Comparison of ENCODE assay signal across 1 fruit fly cellular context in the genomic region with DNA sequence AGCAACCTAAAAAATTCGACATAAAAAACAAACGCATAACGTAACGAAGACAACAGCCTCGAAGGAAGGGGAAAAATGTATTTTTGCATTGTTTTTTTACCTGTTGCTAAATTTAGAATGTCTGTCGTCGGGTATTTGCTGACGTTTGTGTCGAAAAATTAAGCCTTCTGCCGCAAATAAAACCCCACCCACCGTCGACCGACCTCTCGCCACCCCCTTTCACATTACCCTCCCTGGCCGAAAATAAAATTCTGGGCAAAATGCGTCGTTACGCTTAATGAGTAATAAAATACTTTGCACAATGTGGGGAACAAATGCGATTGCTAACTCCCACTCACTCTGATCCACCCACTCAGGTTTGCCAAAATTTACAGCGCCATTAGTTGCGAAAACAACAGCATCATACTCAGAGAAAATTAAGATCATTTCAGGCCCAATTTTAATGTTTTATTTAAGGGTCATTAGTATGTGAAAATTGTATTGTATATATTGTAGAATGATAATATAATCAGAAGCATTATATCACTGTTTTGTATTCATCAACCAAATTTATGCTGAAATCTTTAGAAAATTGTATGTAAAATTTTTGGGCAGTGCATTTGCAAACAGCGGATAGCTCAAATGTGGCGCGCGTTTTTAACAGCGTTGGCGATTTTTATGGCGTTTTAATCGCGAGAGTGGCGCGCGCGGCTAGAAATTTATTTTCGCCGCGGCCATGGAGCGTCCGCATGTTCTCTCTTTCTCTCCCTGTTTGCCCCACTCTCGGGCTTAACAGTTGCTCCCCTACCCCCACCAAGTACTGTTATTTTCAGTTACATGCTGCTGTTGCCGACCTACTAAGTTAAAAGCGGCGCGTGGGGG.
TF ChIP-seq lines count a peak whose summit lies in the region.

No protein-coding gene starts in this region.

TF ChIP-seq in whole organism, embryonic, 481 proteins besides CTCF, POLR2A, EP300 and RAD21 (continued from another document and continues in another):
- TF ChIP-seq PHDP (tag; optimal IDR thresholded peaks at IDR 0.05; lab: Kevin White, UChicago): peak; percentile 66
- peak; percentile 32 for TF ChIP-seq CG15514 (GFP tag; optimal IDR thresholded peaks at IDR 0.05; lab: Kevin White, UChicago)
- peak; percentile 45 for TF ChIP-seq CG14014 (GFP tag; IDR thresholded peaks at IDR 0.05; lab: Robert Waterston, UW)
- TF ChIP-seq CG8924 (tag; optimal IDR thresholded peaks at IDR 0.05; lab: Kevin White, UChicago): no peak
- TF ChIP-seq gsb-n (tag; optimal IDR thresholded peaks at IDR 0.05; lab: Kevin White, UChicago): no peak
- no peak for TF ChIP-seq Nf-YB (GFP tag; optimal IDR thresholded peaks at IDR 0.05; lab: Kevin White, UChicago)
- no peak for TF ChIP-seq CG6791 (GFP tag; IDR thresholded peaks at IDR 0.05; lab: Robert Waterston, UW; ENCODE audit: partially characterized antibody)
- peak; percentile 41 for TF ChIP-seq caup (GFP tag; optimal IDR thresholded peaks at IDR 0.05; lab: Kevin White, UChicago; ENCODE audit: severe bottlenecking)
- no peak for TF ChIP-seq ap (GFP tag; IDR thresholded peaks at IDR 0.05; lab: Robert Waterston, UW)
- TF ChIP-seq lmd (GFP tag; IDR thresholded peaks at IDR 0.05; lab: Robert Waterston, UW): peak; percentile 20; the same call in 1 of the 2 replicates
- TF ChIP-seq Mad (GFP tag; optimal IDR thresholded peaks at IDR 0.05; lab: Kevin White, UChicago): no peak
- TF ChIP-seq hkb (optimal IDR thresholded peaks at IDR 0.05; lab: Kevin White, UChicago): no peak
- TF ChIP-seq hkb (GFP tag; IDR thresholded peaks at IDR 0.05; lab: Robert Waterston, UW): peak; percentile 52
- peak; percentile 13 for TF ChIP-seq phol (tag; optimal IDR thresholded peaks at IDR 0.05; lab: Kevin White, UChicago)
- TF ChIP-seq sisA (GFP tag; IDR thresholded peaks at IDR 0.05; lab: Robert Waterston, UW): no peak
- peak; percentile 25 for TF ChIP-seq NfI (GFP tag; optimal IDR thresholded peaks at IDR 0.05; lab: Kevin White, UChicago)
- peak; percentile 72 for TF ChIP-seq CG9932 (GFP tag; IDR thresholded peaks at IDR 0.05; lab: Robert Waterston, UW)
- TF ChIP-seq CG14965 (GFP tag; optimal IDR thresholded peaks at IDR 0.05; lab: Kevin White, UChicago; ENCODE audit: borderline replicate concordance): no peak
- peak in 1 of 2 experiments; percentile 65 for TF ChIP-seq Hr51 (GFP tag; optimal IDR thresholded peaks at IDR 0.05; lab: Kevin White, UChicago)
- no peak for TF ChIP-seq Camta (GFP tag; optimal IDR thresholded peaks at IDR 0.05; lab: Kevin White, UChicago)
- no peak for TF ChIP-seq eyg (GFP tag; optimal IDR thresholded peaks at IDR 0.05; lab: Kevin White, UChicago)
- TF ChIP-seq bsh (GFP tag; optimal IDR thresholded peaks at IDR 0.05; lab: Kevin White, UChicago): peak in 1 of 2 experiments; percentile 9
- peak; percentile 38 for TF ChIP-seq CoRest (tag; optimal IDR thresholded peaks at IDR 0.05; lab: Kevin White, UChicago)
- TF ChIP-seq CG13123 (GFP tag; optimal IDR thresholded peaks at IDR 0.05; lab: Kevin White, UChicago): no peak
- peak; percentile 63 for TF ChIP-seq ftz-f1 (GFP tag; optimal IDR thresholded peaks at IDR 0.05; lab: Kevin White, UChicago)
- no peak for TF ChIP-seq CG1602 (GFP tag; optimal IDR thresholded peaks at IDR 0.05; lab: Kevin White, UChicago)
- peak; percentile 37; the same call in 1 of the 2 replicates for TF ChIP-seq Poxn (GFP tag; IDR thresholded peaks at IDR 0.05; lab: Robert Waterston, UW)
- no peak for TF ChIP-seq az2 (GFP tag; optimal IDR thresholded peaks at IDR 0.05; lab: Kevin White, UChicago)
- TF ChIP-seq C15 (GFP tag; IDR thresholded peaks at IDR 0.05; lab: Robert Waterston, UW): no peak
- TF ChIP-seq CG2120 (GFP tag; optimal IDR thresholded peaks at IDR 0.05; lab: Kevin White, UChicago): peak; percentile 86
- no peak for TF ChIP-seq sna (GFP tag; IDR thresholded peaks at IDR 0.05; lab: Robert Waterston, UW; ENCODE audit: partially characterized antibody)
- peak; percentile 23; the same call in 1 of the 2 replicates for TF ChIP-seq HLH3B (GFP tag; IDR thresholded peaks at IDR 0.05; lab: Robert Waterston, UW)
- TF ChIP-seq CG4424 (GFP tag; optimal IDR thresholded peaks at IDR 0.05; lab: Kevin White, UChicago): no peak
- no peak for TF ChIP-seq Stat92E (GFP tag; optimal IDR thresholded peaks at IDR 0.05; lab: Kevin White, UChicago)
- peak; percentile 19 for TF ChIP-seq Xbp1 (GFP tag; optimal IDR thresholded peaks at IDR 0.05; lab: Kevin White, UChicago)
- TF ChIP-seq Oaz (GFP tag; IDR thresholded peaks at IDR 0.05; lab: Robert Waterston, UW): peak; percentile 5; the same call in 1 of the 2 replicates
- no peak for TF ChIP-seq Side (GFP tag; optimal IDR thresholded peaks at IDR 0.05; lab: Kevin White, UChicago)
- peak; percentile 31; the same call in 1 of the 3 replicates for TF ChIP-seq tgo (GFP tag; IDR thresholded peaks at IDR 0.05; lab: Robert Waterston, UW)
- no peak for TF ChIP-seq D19A (tag; optimal IDR thresholded peaks at IDR 0.05; lab: Kevin White, UChicago)
- no peak for TF ChIP-seq CG14860 (GFP tag; IDR thresholded peaks at IDR 0.05; lab: Robert Waterston, UW; ENCODE audit: partially characterized antibody)
- no peak for TF ChIP-seq croc (GFP tag; conservative IDR thresholded peaks at IDR 0.05; lab: Robert Waterston, UW)
- TF ChIP-seq Taf1 (GFP tag; IDR thresholded peaks at IDR 0.05; lab: Robert Waterston, UW): 0 out of 2 replicates have a peak, but pooled peaks have one; percentile 8
- TF ChIP-seq gem (tag; optimal IDR thresholded peaks at IDR 0.05; lab: Kevin White, UChicago): peak; percentile 69
- no peak for TF ChIP-seq CG7372 (GFP tag; IDR thresholded peaks at IDR 0.05; lab: Robert Waterston, UW)
- TF ChIP-seq CG12236 (GFP tag; optimal IDR thresholded peaks at IDR 0.05; lab: Kevin White, UChicago): no peak
- no peak for TF ChIP-seq Mes4 (GFP tag; optimal IDR thresholded peaks at IDR 0.05; lab: Kevin White, UChicago)
- TF ChIP-seq HLHmδ (GFP tag; optimal IDR thresholded peaks at IDR 0.05; lab: Kevin White, UChicago): no peak
- TF ChIP-seq Opbp (GFP tag; IDR thresholded peaks at IDR 0.05; lab: Robert Waterston, UW; ENCODE audit: partially characterized antibody): no peak
- TF ChIP-seq CG4404 (GFP tag; IDR thresholded peaks at IDR 0.05; lab: Robert Waterston, UW): no peak
- peak; percentile 31; the same call in 1 of the 2 replicates for TF ChIP-seq CG9215 (GFP tag; IDR thresholded peaks at IDR 0.05; lab: Robert Waterston, UW)
- no peak for TF ChIP-seq Usf (GFP tag; optimal IDR thresholded peaks at IDR 0.05; lab: Kevin White, UChicago)
- no peak for TF ChIP-seq Doc2 (GFP tag; IDR thresholded peaks at IDR 0.05; lab: Robert Waterston, UW)
- no peak for TF ChIP-seq jigr1 (GFP tag; IDR thresholded peaks at IDR 0.05; lab: Robert Waterston, UW)
- no peak for TF ChIP-seq p53 (GFP tag; optimal IDR thresholded peaks at IDR 0.05; lab: Kevin White, UChicago)
- TF ChIP-seq Deaf1 (tag; optimal IDR thresholded peaks at IDR 0.05; lab: Kevin White, UChicago): peak; percentile 26
- no peak for TF ChIP-seq CG1529 (GFP tag; optimal IDR thresholded peaks at IDR 0.05; lab: Kevin White, UChicago)
- no peak for TF ChIP-seq abd-A (tag; optimal IDR thresholded peaks at IDR 0.05; lab: Kevin White, UChicago)
- TF ChIP-seq CG13894 (tag; optimal IDR thresholded peaks at IDR 0.05; lab: Kevin White, UChicago): peak; percentile 15
- TF ChIP-seq pho (GFP tag; optimal IDR thresholded peaks at IDR 0.05; lab: Kevin White, UChicago): peak; percentile 65
- no peak for TF ChIP-seq Fer2 (tag; optimal IDR thresholded peaks at IDR 0.05; lab: Kevin White, UChicago)
- TF ChIP-seq Lhr (GFP tag; optimal IDR thresholded peaks at IDR 0.05; lab: Kevin White, UChicago): no peak
- peak; percentile 47 for TF ChIP-seq Dip3 (GFP tag; optimal IDR thresholded peaks at IDR 0.05; lab: Kevin White, UChicago)
- TF ChIP-seq Hsf (GFP tag; optimal IDR thresholded peaks at IDR 0.05; lab: Kevin White, UChicago): peak; percentile 37
- no peak for TF ChIP-seq slou (GFP tag; optimal IDR thresholded peaks at IDR 0.05; lab: Kevin White, UChicago)
- peak; percentile 59 for TF ChIP-seq CG3847 (GFP tag; IDR thresholded peaks at IDR 0.05; lab: Robert Waterston, UW)
- no peak for TF ChIP-seq oc (tag; optimal IDR thresholded peaks at IDR 0.05; lab: Kevin White, UChicago)
- no peak for TF ChIP-seq CG6854 (GFP tag; optimal IDR thresholded peaks at IDR 0.05; lab: Kevin White, UChicago)
- no peak for TF ChIP-seq Mrtf (GFP tag; IDR thresholded peaks at IDR 0.05; lab: Robert Waterston, UW)
- TF ChIP-seq CG13424 (tag; optimal IDR thresholded peaks at IDR 0.05; lab: Kevin White, UChicago): peak; percentile 41
- no peak for TF ChIP-seq run (tag; optimal IDR thresholded peaks at IDR 0.05; lab: Kevin White, UChicago)
- TF ChIP-seq odd (GFP tag; optimal IDR thresholded peaks at IDR 0.05; lab: Kevin White, UChicago): no peak
- no peak for TF ChIP-seq Sry-δ (GFP tag; optimal IDR thresholded peaks at IDR 0.05; lab: Kevin White, UChicago)
- TF ChIP-seq CG3163 (GFP tag; optimal IDR thresholded peaks at IDR 0.05; lab: Kevin White, UChicago): no peak
- peak; percentile 35 for TF ChIP-seq CG12155 (GFP tag; optimal IDR thresholded peaks at IDR 0.05; lab: Kevin White, UChicago)
- no peak for TF ChIP-seq ato (GFP tag; IDR thresholded peaks at IDR 0.05; lab: Robert Waterston, UW; ENCODE audit: partially characterized antibody)
- no peak for TF ChIP-seq CG18764 (GFP tag; optimal IDR thresholded peaks at IDR 0.05; lab: Kevin White, UChicago)
- peak; percentile 28 for TF ChIP-seq CrebB (tag; optimal IDR thresholded peaks at IDR 0.05; lab: Kevin White, UChicago)
- no peak for TF ChIP-seq Tbp (GFP tag; optimal IDR thresholded peaks at IDR 0.05; lab: Kevin White, UChicago)
- TF ChIP-seq CG17385 (GFP tag; optimal IDR thresholded peaks at IDR 0.05; lab: Kevin White, UChicago): peak; percentile 19
- TF ChIP-seq lbe (GFP tag; optimal IDR thresholded peaks at IDR 0.05; lab: Kevin White, UChicago): peak; percentile 80
- peak; percentile 58 for TF ChIP-seq CG13775 (GFP tag; optimal IDR thresholded peaks at IDR 0.05; lab: Kevin White, UChicago)
- no peak for TF ChIP-seq CG10321 (GFP tag; IDR thresholded peaks at IDR 0.05; lab: Robert Waterston, UW)
- TF ChIP-seq CG10366 (GFP tag; IDR thresholded peaks at IDR 0.05; lab: Robert Waterston, UW): peak; percentile 26
- no peak for TF ChIP-seq onecut (GFP tag; IDR thresholded peaks at IDR 0.05; lab: Robert Waterston, UW)
- no peak; the same call in 1 of the 2 replicates for TF ChIP-seq Ptx1 (GFP tag; IDR thresholded peaks at IDR 0.05; lab: Robert Waterston, UW)
- TF ChIP-seq kay (GFP tag; optimal IDR thresholded peaks at IDR 0.05; lab: Kevin White, UChicago): no peak
- no peak for TF ChIP-seq cg (GFP tag; optimal IDR thresholded peaks at IDR 0.05; lab: Kevin White, UChicago)
- no peak for TF ChIP-seq BEAF-32 (GFP tag; optimal IDR thresholded peaks at IDR 0.05; lab: Kevin White, UChicago)
- TF ChIP-seq CG12942 (GFP tag; optimal IDR thresholded peaks at IDR 0.05; lab: Kevin White, UChicago): no peak
- no peak for TF ChIP-seq gsb (GFP tag; IDR thresholded peaks at IDR 0.05; lab: Robert Waterston, UW)
- TF ChIP-seq CG10543 (GFP tag; optimal IDR thresholded peaks at IDR 0.05; lab: Kevin White, UChicago): peak; percentile 59
- no peak for TF ChIP-seq Dll (GFP tag; IDR thresholded peaks at IDR 0.05; lab: Robert Waterston, UW; ENCODE audit: partially characterized antibody)
- no peak for TF ChIP-seq CG6654 (GFP tag; optimal IDR thresholded peaks at IDR 0.05; lab: Kevin White, UChicago)
- TF ChIP-seq CG7963 (GFP tag; IDR thresholded peaks at IDR 0.05; lab: Robert Waterston, UW; ENCODE audit: partially characterized antibody): no peak
- TF ChIP-seq Abd-B (GFP tag; optimal IDR thresholded peaks at IDR 0.05; lab: Kevin White, UChicago): peak; percentile 31
- peak; percentile 30 for TF ChIP-seq HLH54F (GFP tag; optimal IDR thresholded peaks at IDR 0.05; lab: Kevin White, UChicago)
- no peak for TF ChIP-seq CG10431 (GFP tag; optimal IDR thresholded peaks at IDR 0.05; lab: Kevin White, UChicago)
- TF ChIP-seq lov (optimal IDR thresholded peaks at IDR 0.05; lab: Kevin White, UChicago): no peak
- no peak for TF ChIP-seq lov (GFP tag; IDR thresholded peaks at IDR 0.05; lab: Robert Waterston, UW)
- peak; percentile 13 for TF ChIP-seq CG17568 (GFP tag; optimal IDR thresholded peaks at IDR 0.05; lab: Kevin White, UChicago)
- no peak for TF ChIP-seq toy (GFP tag; IDR thresholded peaks at IDR 0.05; lab: Robert Waterston, UW)
- no peak for TF ChIP-seq z (GFP tag; IDR thresholded peaks at IDR 0.05; lab: Robert Waterston, UW)
- no peak for TF ChIP-seq trh (GFP tag; optimal IDR thresholded peaks at IDR 0.05; lab: Kevin White, UChicago)
- no peak for TF ChIP-seq CG6689 (GFP tag; IDR thresholded peaks at IDR 0.05; lab: Robert Waterston, UW)
- TF ChIP-seq CG7786 (GFP tag; optimal IDR thresholded peaks at IDR 0.05; lab: Kevin White, UChicago): peak; percentile 39
- TF ChIP-seq CG17912 (GFP tag; optimal IDR thresholded peaks at IDR 0.05; lab: Kevin White, UChicago): no peak
- TF ChIP-seq CG4854 (GFP tag; optimal IDR thresholded peaks at IDR 0.05; lab: Kevin White, UChicago): peak; percentile 36
- TF ChIP-seq CG7556 (GFP tag; optimal IDR thresholded peaks at IDR 0.05; lab: Kevin White, UChicago): peak; percentile 28
- TF ChIP-seq Adf1 (GFP tag; IDR thresholded peaks at IDR 0.05; lab: Robert Waterston, UW): peak; percentile 60
- peak; percentile 36 for TF ChIP-seq Hand (GFP tag; optimal IDR thresholded peaks at IDR 0.05; lab: Kevin White, UChicago)
- TF ChIP-seq rib (GFP tag; IDR thresholded peaks at IDR 0.05; lab: Robert Waterston, UW): peak; percentile 80
- TF ChIP-seq Bgb (GFP tag; IDR thresholded peaks at IDR 0.05; lab: Robert Waterston, UW; ENCODE audit: partially characterized antibody): peak; percentile 22; the same call in 1 of the 2 replicates
- peak; percentile 56 for TF ChIP-seq cwo (GFP tag; optimal IDR thresholded peaks at IDR 0.05; lab: Kevin White, UChicago)
- TF ChIP-seq CG17802 (tag; optimal IDR thresholded peaks at IDR 0.05; lab: Kevin White, UChicago): no peak
- TF ChIP-seq disco-r (GFP tag; optimal IDR thresholded peaks at IDR 0.05; lab: Kevin White, UChicago): no peak
- peak; percentile 1 for TF ChIP-seq zf30C (GFP tag; optimal IDR thresholded peaks at IDR 0.05; lab: Kevin White, UChicago)
- TF ChIP-seq chm (GFP tag; IDR thresholded peaks at IDR 0.05; lab: Robert Waterston, UW): no peak
- TF ChIP-seq CG1603 (tag; optimal IDR thresholded peaks at IDR 0.05; lab: Kevin White, UChicago): peak; percentile 23
- peak; percentile 63; the same call in 2 of the 3 replicates for TF ChIP-seq dysf (GFP tag; IDR thresholded peaks at IDR 0.05; lab: Robert Waterston, UW)
- TF ChIP-seq D19B (GFP tag; optimal IDR thresholded peaks at IDR 0.05; lab: Kevin White, UChicago): peak; percentile 39
- no peak for TF ChIP-seq cato (GFP tag; optimal IDR thresholded peaks at IDR 0.05; lab: Kevin White, UChicago; ENCODE audit: borderline replicate concordance)
